Worm (Caenorhabditis elegans): ENCODE results near the gene F20A1.2.
A peak's percentile ranks its signal among the peaks of the same experiment; 100 is the strongest.

Gene F20A1.2

DNA sequence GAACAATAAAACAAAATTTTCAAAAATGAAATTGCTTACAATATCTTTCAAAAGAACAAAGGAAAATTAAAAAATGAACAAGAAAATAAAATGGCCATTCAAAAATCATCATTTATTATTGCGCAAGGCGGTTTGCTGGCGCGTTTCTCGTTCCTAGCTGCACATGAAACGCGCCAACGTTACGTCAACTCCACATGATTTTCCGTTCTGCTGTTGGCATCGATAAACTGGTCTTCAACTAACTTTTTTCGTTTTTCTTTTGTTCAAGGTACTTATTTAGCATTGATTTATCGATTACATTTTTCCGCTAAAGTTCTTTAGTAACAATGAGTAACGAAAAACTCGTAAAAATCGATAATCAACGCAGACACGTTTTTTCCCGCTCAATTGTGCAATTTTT lies 14.3 kb downstream of the F20A1.2 start, which contains the start of the genes Y57E12AL.6 and Y57E12AL.1 (continued):
- TF ChIP-seq grh-1 (GFP tag; IDR thresholded peaks at IDR 0.05) = peak; percentile 84
- TF ChIP-seq dpl-1 (GFP tag; optimal IDR thresholded peaks at IDR 0.05) = peak; percentile 77 to 87 (median 84)
- peak; percentile 13 for TF ChIP-seq ceh-8 (GFP tag; optimal IDR thresholded peaks at IDR 0.05)
- TF ChIP-seq aly-2 (tag; optimal IDR thresholded peaks at IDR 0.05) = peak; percentile 61

- TF ChIP-seq snpc-4 (tag; optimal IDR thresholded peaks at IDR 0.05) = peak; percentile 42
These were observed 16.7 kb downstream of the F20A1.2 start, which contains the start of gene tmem-258 for ce11 chrV:7062790-7063189. Gene tmem-258 (plus strand): TSS chrV:7063174.

DNA sequence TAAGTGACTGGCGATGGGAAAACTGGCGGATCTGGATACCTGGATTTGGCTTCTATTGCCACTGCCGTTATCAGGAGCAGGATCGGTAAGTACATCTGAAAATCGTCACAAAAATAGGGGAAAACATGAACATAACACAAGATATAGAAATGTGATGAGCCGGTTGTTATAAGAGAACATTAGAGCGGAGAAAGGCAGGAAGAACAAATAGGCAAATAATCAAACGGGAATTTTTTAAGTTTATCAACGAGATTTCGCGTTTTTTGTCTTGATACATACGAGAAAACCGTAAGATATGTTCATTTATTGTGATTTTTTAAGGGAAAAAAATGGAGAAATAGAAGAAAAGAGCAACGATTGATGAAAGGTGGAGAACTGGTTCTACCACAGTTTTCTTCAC lies 19.1 kb downstream of the F20A1.2 start, which contains the start of gene Y57E12AR.1:
Gene Y57E12AR.1 (minus strand): TSS at position 101 of the 400 bp plus-strand sequence.
- TF ChIP-seq ets-5 (GFP tag; IDR thresholded peaks at IDR 0.05) (no peak), aly-2 (tag; optimal IDR thresholded peaks at IDR 0.05) (no peak), C34B4.2 (tag; optimal IDR thresholded peaks at IDR 0.05) (no peak), unc-62 (GFP tag; optimal IDR thresholded peaks at IDR 0.05) (no peak), fkh-4 (tag; optimal IDR thresholded peaks at IDR 0.05; ENCODE audit: borderline replicate concordance) (no peak), efl-3 (GFP tag; optimal IDR thresholded peaks at IDR 0.05) (no peak)

ce11 chrV:7068861-7069260 lies 22.8 kb downstream of the F20A1.2 start:
- no peak for TF ChIP-seq zag-1 (tag; optimal IDR thresholded peaks at IDR 0.05)
- TF ChIP-seq nhr-90 (tag; optimal IDR thresholded peaks at IDR 0.05; ENCODE audit: poor library complexity) = no peak
- TF ChIP-seq egl-13 (tag; optimal IDR thresholded peaks at IDR 0.05) = no peak
- TF ChIP-seq nhr-237 (tag; optimal IDR thresholded peaks at IDR 0.05) = no peak
- peak; percentile 82 for TF ChIP-seq blmp-1 (tag; optimal IDR thresholded peaks at IDR 0.05)

DNA sequence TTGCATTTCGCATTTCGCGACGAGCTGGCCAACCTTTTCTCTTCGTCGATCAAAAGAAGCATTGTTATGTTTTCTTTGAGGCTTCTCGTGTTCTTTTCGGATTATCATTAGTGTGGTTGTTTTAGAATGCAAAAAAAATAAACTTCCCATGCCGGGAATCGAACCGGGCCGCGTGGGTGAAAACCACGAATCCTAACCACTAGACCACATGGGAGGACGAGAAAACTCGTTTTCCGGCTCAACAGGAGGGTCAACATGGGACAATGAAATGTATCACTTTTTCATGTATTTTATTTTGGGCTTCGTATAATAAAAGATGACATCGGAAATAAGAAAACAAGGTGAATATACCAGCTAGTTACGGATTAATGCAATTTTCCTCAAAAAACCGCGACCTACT lies 23.5 kb downstream of the F20A1.2 start:
- TF ChIP-seq efl-1 (optimal IDR thresholded peaks at IDR 0.05) (no peak), efl-1 (GFP tag; optimal IDR thresholded peaks at IDR 0.05 in 1 of 2) (peak in 1 of 2 experiments; percentile 85), nhr-71 (tag; optimal IDR thresholded peaks at IDR 0.05) (no peak)

ce11 chrV:7072309-7072708 lies 26.2 kb downstream of the F20A1.2 start, which contains the start of gene F27B10.1:
Gene F27B10.1 (plus strand): TSS chrV:7072609.
- TF ChIP-seq nhr-11 (tag; optimal IDR thresholded peaks at IDR 0.05) (no peak), lin-14 (GFP tag; optimal IDR thresholded peaks at IDR 0.05) (peak; percentile 4)

- TF ChIP-seq elt-2 (tag; optimal IDR thresholded peaks at IDR 0.05) (peak; percentile 18), efl-3 (GFP tag; optimal IDR thresholded peaks at IDR 0.05) (no peak), isw-1 (GFP tag; IDR thresholded peaks at IDR 0.05) (no peak), ceh-88 (GFP tag; IDR thresholded peaks at IDR 0.05) (no peak), efl-1 (optimal IDR thresholded peaks at IDR 0.05) (no peak), efl-1 (GFP tag; optimal IDR thresholded peaks at IDR 0.05 in 1 of 2) (peak in 1 of 2 experiments; percentile 75), pqm-1 (tag; optimal IDR thresholded peaks at IDR 0.05) (peak; percentile 48)
These were observed 29.5 kb downstream of the F20A1.2 start, which contains the start of gene npa-1 for ce11 chrV:7075646-7076045. Gene npa-1 (plus strand): TSS chrV:7075787.

DNA sequence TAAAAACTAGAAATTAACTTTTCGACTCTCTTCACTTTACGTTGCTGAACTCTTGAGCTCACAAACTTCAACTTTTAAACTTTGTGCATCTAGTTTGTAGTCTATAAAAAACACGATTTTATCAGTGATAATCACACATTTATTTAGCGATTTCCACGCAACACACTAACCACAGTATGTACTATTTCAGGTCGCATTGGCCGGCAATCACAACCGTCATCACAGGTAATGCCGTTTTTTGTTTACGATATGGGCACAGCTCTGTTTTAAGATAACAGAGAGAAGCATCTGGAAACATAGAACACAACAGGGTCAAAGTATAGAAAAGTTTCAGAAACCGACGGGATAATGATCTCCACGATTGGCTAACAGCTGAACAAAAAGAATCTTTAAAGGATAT lies 30.1 kb downstream of the F20A1.2 start:
- no peak for TF ChIP-seq mep-1 (tag; optimal IDR thresholded peaks at IDR 0.05)
- peak in 1 of 2 experiments; percentile 30 for TF ChIP-seq lin-35 (GFP tag; optimal IDR thresholded peaks at IDR 0.05)
- peak; percentile 57 for TF ChIP-seq elt-2 (tag; optimal IDR thresholded peaks at IDR 0.05)
- no peak for TF ChIP-seq skn-1 (tag; optimal IDR thresholded peaks at IDR 0.05)
- no peak for TF ChIP-seq sptf-1 (tag; optimal IDR thresholded peaks at IDR 0.05)
- no peak for TF ChIP-seq nhr-76 (tag; optimal IDR thresholded peaks at IDR 0.05)
- TF ChIP-seq fkh-8 (tag; optimal IDR thresholded peaks at IDR 0.05) = no peak
- no peak for TF ChIP-seq dpl-1 (GFP tag; optimal IDR thresholded peaks at IDR 0.05)
- TF ChIP-seq lin-39 (tag; optimal IDR thresholded peaks at IDR 0.05) = no peak
- no peak for TF ChIP-seq mab-9 (GFP tag; IDR thresholded peaks at IDR 0.05)
- no peak for TF ChIP-seq hpl-2 (GFP tag; optimal IDR thresholded peaks at IDR 0.05)
- no peak for TF ChIP-seq snu-23 (GFP tag; optimal IDR thresholded peaks at IDR 0.05)
- TF ChIP-seq nhr-47 (tag; optimal IDR thresholded peaks at IDR 0.05) = no peak
- no peak for TF ChIP-seq nhr-237 (tag; optimal IDR thresholded peaks at IDR 0.05)
- TF ChIP-seq egl-13 (tag; optimal IDR thresholded peaks at IDR 0.05) = no peak
- TF ChIP-seq pqm-1 (tag; optimal IDR thresholded peaks at IDR 0.05) = no peak
- TF ChIP-seq fkh-10 (GFP tag; optimal IDR thresholded peaks at IDR 0.05) = no peak
- TF ChIP-seq mdl-1 (tag; optimal IDR thresholded peaks at IDR 0.05) = no peak
- TF ChIP-seq ces-1 (GFP tag; optimal IDR thresholded peaks at IDR 0.05) = no peak
- no peak for TF ChIP-seq ceh-82 (tag; optimal IDR thresholded peaks at IDR 0.05)
